Worm (Caenorhabditis elegans): ENCODE results near the gene Y82E9BR.19.

Y82E9BR.19 gene

ce11 chrIII:1495230-1495629, at the start of gene Y82E9BR.19:
Gene Y82E9BR.19 (minus strand): TSS chrIII:1495330.
- TF ChIP-seq pes-1 (GFP tag; IDR thresholded peaks at IDR 0.05) (no peak), tra-4 (tag; optimal IDR thresholded peaks at IDR 0.05) (no peak), ets-7 (tag; optimal IDR thresholded peaks at IDR 0.05) (no peak), hmg-4 (GFP tag; optimal IDR thresholded peaks at IDR 0.05) (no peak), ama-1 (optimal IDR thresholded peaks at IDR 0.05) (no peak), tbx-11 (GFP tag; IDR thresholded peaks at IDR 0.05) (no peak), sea-1 (GFP tag; conservative IDR thresholded peaks at IDR 0.05) (no peak), tbx-37 (GFP tag; conservative IDR thresholded peaks at IDR 0.05) (no peak), ceh-13 (GFP tag; optimal IDR thresholded peaks at IDR 0.05) (no peak)

ce11 chrIII:1543406-1544011, 48.4 kb upstream of the Y82E9BR.19 start:
- TF ChIP-seq B0310.2 (tag; optimal IDR thresholded peaks at IDR 0.05), result no peak
- no peak for TF ChIP-seq flt-1 (GFP tag; IDR thresholded peaks at IDR 0.05)
- no peak for TF ChIP-seq sea-1 (GFP tag; conservative IDR thresholded peaks at IDR 0.05)
- no peak for TF ChIP-seq hmg-4 (GFP tag; optimal IDR thresholded peaks at IDR 0.05)
- TF ChIP-seq hmbx-1 (tag; optimal IDR thresholded peaks at IDR 0.05), result no peak
- TF ChIP-seq aly-1 (tag; optimal IDR thresholded peaks at IDR 0.05), result no peak
- TF ChIP-seq ceh-36 (tag; optimal IDR thresholded peaks at IDR 0.05), result no peak
- TF ChIP-seq scrt-1 (GFP tag; IDR thresholded peaks at IDR 0.05), result no peak
- TF ChIP-seq ama-1 (optimal IDR thresholded peaks at IDR 0.05), result no peak
- TF ChIP-seq F13C5.2 (tag; optimal IDR thresholded peaks at IDR 0.05), result no peak

DNA sequence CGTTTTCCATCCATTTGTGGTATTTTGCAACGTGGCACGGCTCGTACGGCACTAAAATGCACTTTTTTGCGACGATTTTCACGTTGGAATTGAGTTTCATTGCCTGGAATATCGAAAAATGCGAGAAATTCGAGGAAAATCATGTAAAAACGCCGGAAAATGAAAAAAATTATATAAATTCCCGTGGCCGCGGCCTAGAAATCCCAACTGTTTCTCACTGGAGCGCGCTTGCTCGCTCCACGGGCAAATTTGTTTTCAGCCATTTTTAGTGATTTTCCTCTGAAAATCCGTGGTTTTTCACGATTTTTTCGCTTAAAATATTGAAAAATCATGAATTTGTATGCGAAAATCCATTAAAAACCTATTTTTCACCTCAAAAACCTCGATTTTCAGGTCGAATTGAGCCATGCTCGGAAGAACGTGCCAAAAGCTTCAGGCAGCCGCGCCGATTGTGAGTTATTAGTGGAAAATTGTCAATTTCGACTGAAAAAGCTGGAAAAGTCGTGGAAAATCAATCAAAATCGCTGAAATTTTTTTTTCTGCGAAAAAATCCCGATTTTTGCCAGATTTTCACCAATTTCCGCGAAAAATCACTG, 45.1 kb upstream of the Y82E9BR.19 start, which contains the start of the genes Y67D2.5 and cisd-3.2:
Gene Y67D2.5, minus strand, starts transcription at position 145 of the 596 bp plus-strand sequence.
Gene cisd-3.2, plus strand, starts transcription at position 394 of the 596 bp plus-strand sequence.
- TF ChIP-seq tbx-37 (GFP tag; conservative IDR thresholded peaks at IDR 0.05), result peak; percentile 44; the same call in 1 of the 2 replicates
- TF ChIP-seq tbx-11 (GFP tag; IDR thresholded peaks at IDR 0.05), result no peak

ce11 chrIII:1539366-1539765, 44.2 kb upstream of the Y82E9BR.19 start:
- TF ChIP-seq F13C5.2 (tag; optimal IDR thresholded peaks at IDR 0.05) (no peak), ceh-36 (tag; optimal IDR thresholded peaks at IDR 0.05) (no peak), tra-4 (tag; optimal IDR thresholded peaks at IDR 0.05) (no peak), ama-1 (optimal IDR thresholded peaks at IDR 0.05) (no peak), flt-1 (GFP tag; IDR thresholded peaks at IDR 0.05) (no peak), hmbx-1 (tag; optimal IDR thresholded peaks at IDR 0.05) (no peak), tbx-37 (GFP tag; conservative IDR thresholded peaks at IDR 0.05) (no peak), pes-1 (GFP tag; IDR thresholded peaks at IDR 0.05) (no peak), hmg-4 (GFP tag; optimal IDR thresholded peaks at IDR 0.05) (no peak), sea-1 (GFP tag; conservative IDR thresholded peaks at IDR 0.05) (no peak), tbx-11 (GFP tag; IDR thresholded peaks at IDR 0.05) (no peak), aly-1 (tag; optimal IDR thresholded peaks at IDR 0.05) (no peak), hnd-1 (tag; optimal IDR thresholded peaks at IDR 0.05) (no peak), scrt-1 (GFP tag; IDR thresholded peaks at IDR 0.05) (no peak)

ce11 chrIII:1534431-1534830, 39.3 kb upstream of the Y82E9BR.19 start:
- TF ChIP-seq hnd-1 (tag; optimal IDR thresholded peaks at IDR 0.05) (no peak), pes-1 (GFP tag; IDR thresholded peaks at IDR 0.05) (no peak), ets-7 (tag; optimal IDR thresholded peaks at IDR 0.05) (no peak), hmbx-1 (tag; optimal IDR thresholded peaks at IDR 0.05) (no peak), aly-1 (tag; optimal IDR thresholded peaks at IDR 0.05) (no peak), hmg-4 (GFP tag; optimal IDR thresholded peaks at IDR 0.05) (no peak), tbx-11 (GFP tag; IDR thresholded peaks at IDR 0.05) (no peak), ceh-36 (tag; optimal IDR thresholded peaks at IDR 0.05) (no peak), flt-1 (GFP tag; IDR thresholded peaks at IDR 0.05) (no peak), ceh-13 (GFP tag; optimal IDR thresholded peaks at IDR 0.05) (no peak), ama-1 (optimal IDR thresholded peaks at IDR 0.05) (no peak), F13C5.2 (tag; optimal IDR thresholded peaks at IDR 0.05) (no peak), scrt-1 (GFP tag; IDR thresholded peaks at IDR 0.05) (no peak), sea-1 (GFP tag; conservative IDR thresholded peaks at IDR 0.05) (no peak), tra-4 (tag; optimal IDR thresholded peaks at IDR 0.05) (no peak), tbx-37 (GFP tag; conservative IDR thresholded peaks at IDR 0.05) (no peak), B0310.2 (tag; optimal IDR thresholded peaks at IDR 0.05) (no peak)

- no peak for TF ChIP-seq hnd-1 (tag; optimal IDR thresholded peaks at IDR 0.05)
- TF ChIP-seq tbx-11 (GFP tag; IDR thresholded peaks at IDR 0.05), result no peak
- no peak for TF ChIP-seq ceh-36 (tag; optimal IDR thresholded peaks at IDR 0.05)
- no peak for TF ChIP-seq F13C5.2 (tag; optimal IDR thresholded peaks at IDR 0.05)
- TF ChIP-seq ama-1 (optimal IDR thresholded peaks at IDR 0.05), result no peak
- TF ChIP-seq tra-4 (tag; optimal IDR thresholded peaks at IDR 0.05), result no peak
- no peak for TF ChIP-seq ets-7 (tag; optimal IDR thresholded peaks at IDR 0.05)
- no peak for TF ChIP-seq sea-1 (GFP tag; conservative IDR thresholded peaks at IDR 0.05)
- no peak for TF ChIP-seq tbx-37 (GFP tag; conservative IDR thresholded peaks at IDR 0.05)
These were observed 38.5 kb upstream of the Y82E9BR.19 start, which contains the start of gene mtg-1 for ce11 chrIII:1533615-1534014. Gene mtg-1 (plus strand): TSS chrIII:1533774.

DNA sequence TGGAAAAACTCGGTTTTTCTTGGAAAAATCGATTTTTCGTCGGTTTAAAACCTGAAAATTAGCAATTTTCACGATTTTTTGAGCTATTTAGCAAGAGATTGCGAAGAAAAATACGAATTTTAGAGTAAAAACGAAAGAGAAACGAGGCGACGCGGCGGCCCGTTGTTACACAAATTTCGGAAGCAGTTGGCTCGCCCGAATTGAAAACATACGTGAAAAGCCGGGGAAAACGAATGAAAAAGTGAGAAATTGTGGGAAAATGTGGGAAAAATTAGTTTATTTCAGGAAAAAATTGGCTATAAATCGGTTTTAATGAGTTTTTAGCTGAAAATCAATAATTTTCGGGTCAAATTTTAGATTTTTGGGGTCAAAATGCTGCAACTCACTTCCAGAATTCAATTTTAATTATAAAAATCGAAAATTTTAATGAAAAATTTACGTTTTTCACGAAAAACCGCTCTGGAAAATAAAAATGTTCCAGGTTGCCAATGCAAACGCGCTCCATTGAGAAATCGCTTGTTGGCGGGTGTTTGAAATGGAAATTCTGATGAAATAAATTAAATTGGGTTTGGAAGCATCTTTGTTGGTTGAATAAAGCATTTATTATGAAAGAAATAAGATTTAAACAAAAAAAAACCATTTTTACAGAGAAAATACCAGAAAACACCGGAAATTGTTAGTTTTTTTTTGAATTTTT, 37.8 kb upstream of the Y82E9BR.19 start, which contains the start of gene snf-6:
Gene snf-6, minus strand, starts transcription at position 51 of the 697 bp plus-strand sequence.
- no peak for TF ChIP-seq ceh-13 (GFP tag; optimal IDR thresholded peaks at IDR 0.05)
- TF ChIP-seq hmg-4 (GFP tag; optimal IDR thresholded peaks at IDR 0.05), result no peak
- no peak for TF ChIP-seq ets-7 (tag; optimal IDR thresholded peaks at IDR 0.05)
- no peak for TF ChIP-seq B0310.2 (tag; optimal IDR thresholded peaks at IDR 0.05)
- no peak for TF ChIP-seq flt-1 (GFP tag; IDR thresholded peaks at IDR 0.05)
- no peak for TF ChIP-seq sea-1 (GFP tag; conservative IDR thresholded peaks at IDR 0.05)
- TF ChIP-seq tbx-11 (GFP tag; IDR thresholded peaks at IDR 0.05), result no peak
- TF ChIP-seq pes-1 (GFP tag; IDR thresholded peaks at IDR 0.05), result no peak
- TF ChIP-seq ceh-36 (tag; optimal IDR thresholded peaks at IDR 0.05), result no peak
- no peak for TF ChIP-seq tra-4 (tag; optimal IDR thresholded peaks at IDR 0.05)
- TF ChIP-seq hnd-1 (tag; optimal IDR thresholded peaks at IDR 0.05), result no peak
- TF ChIP-seq ama-1 (optimal IDR thresholded peaks at IDR 0.05), result no peak

Data from whole organism, early embryonic.